Fruit fly (Drosophila melanogaster) whole organism, wandering third instar larva: ENCODE measurements around the gene Sfp23F.

ENCODE experiments used
- Abd-B ChIP-seq: fragments of >200 bp; optimal IDR thresholded peaks from 2 replicates; lab custom pipeline; 2017; ENCODE audit warnings: missing biosample characterization, missing genetic modification characterization
- CG32264 ChIP-seq: fragments of 200-800 bp; sonication (Bioruptor generic); optimal IDR thresholded peaks from 2 replicates; lab custom pipeline; 2016; ENCODE audit warnings: missing biosample characterization, missing genetic modification characterization
- CG9705 ChIP-seq: fragments of 200-800 bp; sonication (Bioruptor generic); optimal IDR thresholded peaks from 2 replicates; lab custom pipeline; 2018; ENCODE audit warnings: missing biosample characterization, mild to moderate bottlenecking, missing genetic modification characterization
- CrebA ChIP-seq: fragments of 200-800 bp; sonication (Bioruptor generic); optimal IDR thresholded peaks from 2 replicates; lab custom pipeline; 2016; ENCODE audit warnings: missing biosample characterization, mild to moderate bottlenecking, missing genetic modification characterization, borderline replicate concordance
- Dfd ChIP-seq: fragments of >200 bp; optimal IDR thresholded peaks from 2 replicates; lab custom pipeline; 2017; ENCODE audit warnings: missing biosample characterization, missing genetic modification characterization
- Dif ChIP-seq: fragments of 200-275, 200-300 bp; sonication (Bioruptor generic); optimal IDR thresholded peaks from 2 replicates; lab custom pipeline; 2018; ENCODE audit warnings: missing biosample characterization, missing genetic modification characterization; ENCODE audit not compliant: partially characterized antibody
- GATAd ChIP-seq: sonication (Bioruptor generic); optimal IDR thresholded peaks from 2 replicates; lab custom pipeline; 2016; ENCODE audit warnings: missing biosample characterization, missing genetic modification characterization
- HLH106 ChIP-seq: fragments of 200-800 bp; optimal IDR thresholded peaks from 3 replicates; lab custom pipeline; 2019; ENCODE audit warnings: missing biosample characterization, mild to moderate bottlenecking, missing genetic modification characterization, moderate library complexity
- Hnf4 ChIP-seq: fragments of 200-800 bp; sonication (Bioruptor generic); optimal IDR thresholded peaks from 2 replicates; lab custom pipeline; 2016; ENCODE audit warnings: missing biosample characterization, mild to moderate bottlenecking, missing genetic modification characterization
- Hr78 ChIP-seq: fragments of >200 bp; optimal IDR thresholded peaks from 2 replicates; lab custom pipeline; 2017; ENCODE audit warnings: missing biosample characterization, missing genetic modification characterization
- Hr83 ChIP-seq: fragments of 200-300 bp; sonication (Bioruptor generic); optimal IDR thresholded peaks from 2 replicates; lab custom pipeline; 2016; ENCODE audit warnings: missing biosample characterization, mild to moderate bottlenecking, missing genetic modification characterization, moderate library complexity; ENCODE audit not compliant: poor library complexity, severe bottlenecking
- Jra ChIP-seq: sonication (Bioruptor generic); optimal IDR thresholded peaks from 2 replicates; lab custom pipeline; 2016; ENCODE audit warnings: missing biosample characterization, missing genetic modification characterization
- Mio ChIP-seq: sonication (Bioruptor generic); optimal IDR thresholded peaks from 2 replicates; lab custom pipeline; 2016; ENCODE audit warnings: missing biosample characterization, missing genetic modification characterization
- Myc ChIP-seq: fragments of >200 bp; optimal IDR thresholded peaks from 2 replicates; lab custom pipeline; 2017
- N ChIP-seq: fragments of >200 bp; optimal IDR thresholded peaks from 2 replicates; lab custom pipeline; 2018; ENCODE audit warnings: missing biosample characterization, missing external identifiers, missing genetic modification characterization
- OdsH ChIP-seq: fragments of 200-800 bp; sonication (Bioruptor generic); optimal IDR thresholded peaks from 2 replicates; lab custom pipeline; 2016; ENCODE audit warnings: missing biosample characterization, mild to moderate bottlenecking, missing genetic modification characterization
- Rel ChIP-seq, 2 experiments: fragments of 200-800 bp; sonication (Bioruptor generic) in 1 of 2; optimal IDR thresholded peaks; 2 replicates in 1 of 2; 3 replicates in 1 of 2; lab custom pipeline; 2016 to 2019; ENCODE audit warnings: mild to moderate bottlenecking in 2 of 2, missing biosample characterization in 2 of 2, missing genetic modification characterization in 2 of 2, moderate library complexity in 1 of 2
- Sp1 ChIP-seq: fragments of 200-800 bp; sonication (Bioruptor generic); optimal IDR thresholded peaks from 3 replicates; lab custom pipeline; 2019; ENCODE audit warnings: missing biosample characterization, mild to moderate bottlenecking, missing genetic modification characterization, moderate library complexity
- Vsx2 ChIP-seq: fragments of 200-300, 225-300 bp; sonication (Bioruptor generic); optimal IDR thresholded peaks from 2 replicates; lab custom pipeline; 2018; ENCODE audit warnings: missing biosample characterization, missing genetic modification characterization; ENCODE audit not compliant: partially characterized antibody
- br ChIP-seq: fragments of 200-800 bp; sonication (Bioruptor generic); optimal IDR thresholded peaks from 2 replicates; lab custom pipeline; 2016; ENCODE audit warnings: missing biosample characterization, missing genetic modification characterization
- brk ChIP-seq: fragments of 200-800 bp; sonication (Bioruptor generic); optimal IDR thresholded peaks from 2 replicates; lab custom pipeline; 2016; ENCODE audit warnings: missing biosample characterization, mild to moderate bottlenecking, missing genetic modification characterization
- dl ChIP-seq, 2 experiments: fragments of 175-275, 200-275 bp in 1 of 2; fragments of 200-275 bp in 1 of 2; sonication (Bioruptor generic); optimal IDR thresholded peaks; lab custom pipeline; 2018; ENCODE audit warnings: mild to moderate bottlenecking in 2 of 2, missing biosample characterization in 2 of 2, missing genetic modification characterization in 2 of 2, moderate library complexity in 2 of 2; ENCODE audit not compliant: partially characterized antibody in 2 of 2, insufficient read depth in 1 of 2
- dmrt93B ChIP-seq: fragments of 200-800 bp; sonication (Bioruptor generic); optimal IDR thresholded peaks from 2 replicates; lab custom pipeline; 2018; ENCODE audit warnings: missing biosample characterization, mild to moderate bottlenecking, missing genetic modification characterization
- dsf ChIP-seq: sonication (Bioruptor generic); optimal IDR thresholded peaks from 2 replicates; lab custom pipeline; 2016; ENCODE audit warnings: missing biosample characterization, missing genetic modification characterization, borderline replicate concordance
- ey ChIP-seq: fragments of 200-800 bp; sonication (Bioruptor generic); optimal IDR thresholded peaks from 2 replicates; lab custom pipeline; 2016; ENCODE audit warnings: missing biosample characterization, missing genetic modification characterization
- foxo ChIP-seq, 2 experiments: fragments of 200-800 bp; sonication (Bioruptor generic); optimal IDR thresholded peaks; 2 replicates in 1 of 2; 3 replicates in 1 of 2; lab custom pipeline; 2016 to 2017; ENCODE audit warnings: missing biosample characterization in 2 of 2, missing genetic modification characterization in 2 of 2
- fru ChIP-seq: fragments of 200-800 bp; sonication (Bioruptor generic); optimal IDR thresholded peaks from 3 replicates; lab custom pipeline; 2016; ENCODE audit warnings: missing biosample characterization, mild to moderate bottlenecking, missing genetic modification characterization
- h ChIP-seq: fragments of 200-800 bp; sonication (Bioruptor generic); optimal IDR thresholded peaks from 3 replicates; lab custom pipeline; 2016; ENCODE audit warnings: missing biosample characterization, mild to moderate bottlenecking, missing genetic modification characterization
- jim ChIP-seq: fragments of 175-275, 200-325 bp; sonication (Bioruptor generic); optimal IDR thresholded peaks from 2 replicates; lab custom pipeline; 2016; ENCODE audit warnings: missing biosample characterization, mild to moderate bottlenecking, missing genetic modification characterization
- lola ChIP-seq: fragments of >200 bp; optimal IDR thresholded peaks from 2 replicates; lab custom pipeline; 2017; ENCODE audit warnings: missing biosample characterization, missing genetic modification characterization
- pan ChIP-seq: fragments of >200 bp; optimal IDR thresholded peaks from 2 replicates; lab custom pipeline; 2017
- psq ChIP-seq: fragments of 200-800 bp; sonication (Bioruptor generic); optimal IDR thresholded peaks from 3 replicates; lab custom pipeline; 2017; ENCODE audit warnings: missing biosample characterization, mild to moderate bottlenecking, missing genetic modification characterization, moderate library complexity
- rgr ChIP-seq: fragments of 200-800 bp; sonication (Bioruptor generic); optimal IDR thresholded peaks from 3 replicates; lab custom pipeline; 2016; ENCODE audit warnings: missing biosample characterization, mild to moderate bottlenecking, missing genetic modification characterization
- sage ChIP-seq: fragments of 200-800 bp; sonication (Bioruptor generic); optimal IDR thresholded peaks from 2 replicates; lab custom pipeline; 2016; ENCODE audit warnings: missing biosample characterization, mild to moderate bottlenecking, missing genetic modification characterization
- sv ChIP-seq: fragments of 200-800 bp; sonication (Bioruptor generic); optimal IDR thresholded peaks from 3 replicates; lab custom pipeline; 2016; ENCODE audit warnings: missing biosample characterization, missing genetic modification characterization
- tai ChIP-seq: sonication (Bioruptor generic); optimal IDR thresholded peaks from 2 replicates; lab custom pipeline; 2016; ENCODE audit warnings: missing biosample characterization, missing genetic modification characterization
- usp ChIP-seq: fragments of >200 bp; optimal IDR thresholded peaks from 2 replicates; lab custom pipeline; 2017; ENCODE audit warnings: missing biosample characterization, missing genetic modification characterization
- woc ChIP-seq: sonication (Bioruptor generic); optimal IDR thresholded peaks from 2 replicates; lab custom pipeline; 2016; ENCODE audit warnings: missing biosample characterization, mild to moderate bottlenecking, missing genetic modification characterization

Sfp23F gene

dm6 chr2L:3348146-3348747, 39.3 kb downstream of the Sfp23F start:
- no peak for TF ChIP-seq Vsx2 (GFP tag; lab: Kevin White, UChicago)
- TF ChIP-seq HLH106 (tag; lab: Kevin White, UChicago), result peak; percentile 82
- TF ChIP-seq dmrt93B (GFP tag; lab: Kevin White, UChicago), result peak; percentile 67
- TF ChIP-seq Dfd (GFP tag; lab: Kevin White, UChicago), result no peak
- TF ChIP-seq jim (GFP tag; lab: Kevin White, UChicago), result no peak
- peak; percentile 63 for TF ChIP-seq GATAd (GFP tag; lab: Kevin White, UChicago)
- peak; percentile 74 for TF ChIP-seq CG32264 (GFP tag; lab: Kevin White, UChicago)
- TF ChIP-seq woc, result peak; percentile 70
- TF ChIP-seq fru, result peak; percentile 79
- peak; percentile 91 for TF ChIP-seq Hnf4
- peak; percentile 66 for TF ChIP-seq Mio (GFP tag; lab: Kevin White, UChicago)
- TF ChIP-seq lola (GFP tag; lab: Kevin White, UChicago), result no peak
- no peak for TF ChIP-seq Rel (GFP tag; optimal IDR thresholded peaks at IDR 0.05; lab: Kevin White, UChicago)
- TF ChIP-seq Rel (tag; optimal IDR thresholded peaks at IDR 0.05; lab: Kevin White, UChicago), result peak; percentile 23
- TF ChIP-seq sage (GFP tag; lab: Kevin White, UChicago), result peak; percentile 75
- TF ChIP-seq CrebA (GFP tag; lab: Kevin White, UChicago), result no peak
- no peak for TF ChIP-seq Hr83 (GFP tag; lab: Kevin White, UChicago)
- peak; percentile 6 for TF ChIP-seq CG9705 (GFP tag; lab: Kevin White, UChicago)
- TF ChIP-seq Abd-B (GFP tag; lab: Kevin White, UChicago), result no peak
- no peak for TF ChIP-seq Myc (lab: Kevin White, UChicago)
- no peak for TF ChIP-seq N (GFP tag; lab: Kevin White, UChicago)
- peak; percentile 77 for TF ChIP-seq Jra (GFP tag; lab: Kevin White, UChicago)
- TF ChIP-seq ey (GFP tag; lab: Kevin White, UChicago), result peak; percentile 78
- TF ChIP-seq dl (GFP tag; optimal IDR thresholded peaks at IDR 0.05; lab: Kevin White, UChicago; ENCODE audit: insufficient read depth in 1 of 2, partially characterized antibody in 2 of 2), result no peak
- peak; percentile 85 for TF ChIP-seq rgr
- peak; percentile 91 for TF ChIP-seq OdsH
- TF ChIP-seq psq (GFP tag; lab: Kevin White, UChicago), result peak; percentile 85
- TF ChIP-seq dsf (GFP tag; lab: Kevin White, UChicago), result no peak
- no peak for TF ChIP-seq Dif (GFP tag; lab: Kevin White, UChicago)
- peak; percentile 84 for TF ChIP-seq Sp1
- TF ChIP-seq usp (GFP tag; lab: Kevin White, UChicago), result no peak
- TF ChIP-seq tai (GFP tag; lab: Kevin White, UChicago), result peak; percentile 89
- TF ChIP-seq Hr78 (GFP tag; lab: Kevin White, UChicago), result no peak
- peak; percentile 52 to 81 for TF ChIP-seq foxo (GFP tag; optimal IDR thresholded peaks at IDR 0.05; lab: Kevin White, UChicago)
- TF ChIP-seq h, result peak; percentile 87
- TF ChIP-seq br (GFP tag; lab: Kevin White, UChicago), result peak; percentile 88
- TF ChIP-seq sv (GFP tag; lab: Kevin White, UChicago), result peak; percentile 7
- peak; percentile 76 for TF ChIP-seq brk
- no peak for TF ChIP-seq pan

- TF ChIP-seq HLH106 (tag; lab: Kevin White, UChicago) (no peak), CrebA (GFP tag; lab: Kevin White, UChicago) (no peak), Myc (lab: Kevin White, UChicago) (no peak), Jra (GFP tag; lab: Kevin White, UChicago) (no peak), ey (GFP tag; lab: Kevin White, UChicago) (no peak), sv (GFP tag; lab: Kevin White, UChicago) (no peak), OdsH (no peak), Dfd (GFP tag; lab: Kevin White, UChicago) (no peak), Vsx2 (GFP tag; lab: Kevin White, UChicago) (no peak), pan (no peak), Hr78 (GFP tag; lab: Kevin White, UChicago) (no peak), CG9705 (GFP tag; lab: Kevin White, UChicago) (no peak), fru (no peak), Hr83 (GFP tag; lab: Kevin White, UChicago) (no peak), h (no peak), sage (GFP tag; lab: Kevin White, UChicago) (no peak), usp (GFP tag; lab: Kevin White, UChicago) (no peak), Mio (GFP tag; lab: Kevin White, UChicago) (no peak)
These were observed 41.1 kb downstream of the Sfp23F start for dm6 chr2L:3346483-3346839.
